Fruit fly (Drosophila melanogaster): ENCODE results near the gene RhoL.

dm6 chr3R:9450672-9451071, 51.7 kb downstream of the RhoL start:
- TF ChIP-seq cnc (optimal IDR thresholded peaks at IDR 0.05) (no peak), Crg-1 (GFP tag; optimal IDR thresholded peaks at IDR 0.05) (no peak), kay (GFP tag; ENCODE audit: borderline replicate concordance) (no peak), CG14711 (tag; optimal IDR thresholded peaks at IDR 0.05) (no peak), cic (GFP tag; optimal IDR thresholded peaks at IDR 0.05) (no peak), tj (GFP tag; optimal IDR thresholded peaks at IDR 0.05) (no peak), CG33017 (tag; optimal IDR thresholded peaks at IDR 0.05) (no peak), ovo (GFP tag; optimal IDR thresholded peaks at IDR 0.05) (no peak), bab1 (GFP tag; optimal IDR thresholded peaks at IDR 0.05) (no peak), CG11617 (GFP tag; optimal IDR thresholded peaks at IDR 0.05) (no peak)
